Fruit fly (Drosophila melanogaster) whole organism, embryonic: ENCODE measurements around the gene cu.

Experiments used
- Abd-B ChIP-seq: fragments of 200-800 bp; sonication (Bioruptor generic); optimal IDR thresholded peaks from 2 replicates; lab custom pipeline; 2018; ENCODE audit warnings: missing biosample characterization, mild to moderate bottlenecking, missing genetic modification characterization, moderate library complexity
- BtbVII ChIP-seq: fragments of 200-800 bp; sonication (Bioruptor generic); optimal IDR thresholded peaks from 3 replicates; lab custom pipeline; 2017; ENCODE audit warnings: missing biosample characterization, mild to moderate bottlenecking, missing genetic modification characterization
- CG10267 ChIP-seq: fragments of 200-800 bp; sonication (Bioruptor generic); optimal IDR thresholded peaks from 2 replicates; lab custom pipeline; 2018; ENCODE audit warnings: missing biosample characterization, mild to moderate bottlenecking, missing genetic modification characterization, moderate library complexity
- CG10366 ChIP-seq: fragments of 200-800 bp; sonication (Bioruptor generic); IDR thresholded peaks from 2 replicates; pipeline ENCODE4 v1.3.6; 2022; ENCODE audit warnings: missing biosample characterization, missing genetic modification characterization
- CG10565 ChIP-seq: fragments of 200-800 bp; sonication (Bioruptor generic); optimal IDR thresholded peaks from 3 replicates; lab custom pipeline; 2016; ENCODE audit warnings: missing biosample characterization, mild to moderate bottlenecking, missing genetic modification characterization
- CG10979 ChIP-seq: fragments of 200-800 bp; sonication (Bioruptor generic); optimal IDR thresholded peaks from 2 replicates; lab custom pipeline; 2018; ENCODE audit warnings: missing biosample characterization, mild to moderate bottlenecking, missing genetic modification characterization, moderate library complexity
- CG11560 ChIP-seq: fragments of 200-800 bp; sonication (Bioruptor generic); IDR thresholded peaks from 3 replicates; pipeline ENCODE4 v1.3.6; 2022; ENCODE audit warnings: missing biosample characterization, missing genetic modification characterization
- CG11696 ChIP-seq: fragments of 200-800 bp; sonication (Bioruptor generic); IDR thresholded peaks from 2 replicates; pipeline ENCODE4 v1.3.6; 2022; ENCODE audit warnings: missing biosample characterization, missing genetic modification characterization
- CG12104 ChIP-seq: fragments of 200-800 bp; sonication (Bioruptor generic); optimal IDR thresholded peaks from 3 replicates; lab custom pipeline; 2016; ENCODE audit warnings: missing biosample characterization, missing genetic modification characterization
- CG13287 ChIP-seq: fragments of 200-800 bp; sonication (Bioruptor generic); IDR thresholded peaks from 2 replicates; pipeline ENCODE4 v1.3.6; 2022; ENCODE audit warnings: missing biosample characterization, missing genetic modification characterization; ENCODE audit not compliant: partially characterized antibody
- CG13894 ChIP-seq: fragments of 200-800 bp; sonication (Bioruptor generic); optimal IDR thresholded peaks from 3 replicates; lab custom pipeline; 2018; ENCODE audit warnings: missing biosample characterization, mild to moderate bottlenecking, missing genetic modification characterization, moderate library complexity
- CG14050 ChIP-seq: fragments of 200-800 bp; sonication (Bioruptor generic); IDR thresholded peaks from 3 replicates; pipeline ENCODE4 v1.3.6; 2022; ENCODE audit warnings: missing biosample characterization, missing genetic modification characterization
- CG1603 ChIP-seq: fragments of 200-800 bp; sonication (Bioruptor generic); optimal IDR thresholded peaks from 2 replicates; lab custom pipeline; 2019; ENCODE audit warnings: missing biosample characterization, mild to moderate bottlenecking, missing genetic modification characterization, moderate library complexity
- CG18599 ChIP-seq: fragments of 200-800 bp; sonication (Bioruptor generic); optimal IDR thresholded peaks from 3 replicates; lab custom pipeline; 2017; ENCODE audit warnings: missing biosample characterization, missing genetic modification characterization, mild to moderate bottlenecking, moderate library complexity, missing genetic modification reagents
- CG2120 ChIP-seq: fragments of 200-800 bp; sonication (Bioruptor generic); optimal IDR thresholded peaks from 3 replicates; lab custom pipeline; 2016; ENCODE audit warnings: missing biosample characterization, missing genetic modification characterization
- CG30431 ChIP-seq: fragments of 200-800 bp; sonication (Bioruptor generic); optimal IDR thresholded peaks from 2 replicates; lab custom pipeline; 2017; ENCODE audit warnings: missing biosample characterization, missing genetic modification characterization
- CG31388 ChIP-seq: fragments of 200-800 bp; sonication (Bioruptor generic); optimal IDR thresholded peaks from 2 replicates; lab custom pipeline; 2016; ENCODE audit warnings: missing biosample characterization, missing genetic modification characterization
- CG3407 ChIP-seq: fragments of 200-800 bp; sonication (Bioruptor generic); optimal IDR thresholded peaks from 2 replicates; lab custom pipeline; 2018; ENCODE audit warnings: missing biosample characterization, mild to moderate bottlenecking, missing genetic modification characterization
- CG4730 ChIP-seq: fragments of 200-800 bp; sonication (Bioruptor generic); IDR thresholded peaks from 2 replicates; pipeline ENCODE4 v1.3.6; 2022; ENCODE audit warnings: missing biosample characterization, missing genetic modification characterization
- CG6272 ChIP-seq: fragments of 200-800 bp; sonication (Bioruptor generic); IDR thresholded peaks from 2 replicates; pipeline ENCODE4 v1.3.6; 2022; ENCODE audit warnings: missing biosample characterization, missing genetic modification characterization
- CG7987 ChIP-seq: fragments of 200-800 bp; sonication (Bioruptor generic); optimal IDR thresholded peaks from 2 replicates; lab custom pipeline; 2018; ENCODE audit warnings: missing biosample characterization, mild to moderate bottlenecking, missing genetic modification characterization, moderate library complexity
- CG8281 ChIP-seq: fragments of 200-800 bp; sonication (Bioruptor generic); optimal IDR thresholded peaks from 2 replicates; lab custom pipeline; 2018; ENCODE audit warnings: missing biosample characterization, mild to moderate bottlenecking, missing genetic modification characterization, moderate library complexity
- CG9437 ChIP-seq: fragments of 200-800 bp; sonication (Bioruptor generic); optimal IDR thresholded peaks from 2 replicates; lab custom pipeline; 2018; ENCODE audit warnings: missing biosample characterization, mild to moderate bottlenecking, missing genetic modification characterization
- E2f1 ChIP-seq: fragments of 200-800 bp; sonication (Bioruptor generic); IDR thresholded peaks from 2 replicates; pipeline ENCODE4 v1.3.6; 2022; ENCODE audit warnings: missing biosample characterization, missing genetic modification characterization
- Fer1 ChIP-seq: fragments of 200-800 bp; sonication (Bioruptor generic); optimal IDR thresholded peaks from 2 replicates; lab custom pipeline; 2017; ENCODE audit warnings: missing biosample characterization, mild to moderate bottlenecking, missing genetic modification characterization
- Mes4 ChIP-seq: fragments of 200-800 bp; sonication (Bioruptor generic); optimal IDR thresholded peaks from 2 replicates; lab custom pipeline; 2016; ENCODE audit warnings: missing biosample characterization, missing genetic modification characterization
- NC2α ChIP-seq: fragments of 200-800 bp; sonication (Bioruptor generic); optimal IDR thresholded peaks from 2 replicates; lab custom pipeline; 2016; ENCODE audit warnings: missing biosample characterization, missing genetic modification characterization
- Ptx1 ChIP-seq: fragments of 200-800 bp; sonication (Bioruptor generic); IDR thresholded peaks from 2 replicates; pipeline ENCODE4 v1.3.6; 2022; ENCODE audit warnings: missing biosample characterization, missing genetic modification characterization
- Xrp1 ChIP-seq: fragments of 200-800 bp; sonication (Bioruptor generic); IDR thresholded peaks from 2 replicates; pipeline ENCODE4 v1.3.6; 2022; ENCODE audit warnings: missing biosample characterization, missing genetic modification characterization
- ap ChIP-seq: fragments of 200-800 bp; sonication (Bioruptor generic); IDR thresholded peaks from 2 replicates; pipeline ENCODE4 v1.3.6; 2022; ENCODE audit warnings: missing biosample characterization, missing genetic modification characterization
- az2 ChIP-seq: fragments of 200-800 bp; sonication (Bioruptor generic); optimal IDR thresholded peaks from 3 replicates; lab custom pipeline; 2016; ENCODE audit warnings: missing biosample characterization, missing genetic modification characterization
- chm ChIP-seq: fragments of 200-800 bp; sonication (Bioruptor generic); IDR thresholded peaks from 2 replicates; pipeline ENCODE4 v1.3.6; 2022; ENCODE audit warnings: missing biosample characterization, missing genetic modification characterization
- crc ChIP-seq: fragments of 200-800 bp; sonication (Bioruptor generic); optimal IDR thresholded peaks from 2 replicates; lab custom pipeline; 2016; ENCODE audit warnings: missing biosample characterization, missing genetic modification characterization
- dimm ChIP-seq: fragments of 200-800 bp; sonication (Bioruptor generic); IDR thresholded peaks from 2 replicates; pipeline ENCODE4 v1.3.6; 2022; ENCODE audit warnings: missing biosample characterization, missing genetic modification characterization
- ewg ChIP-seq: fragments of 200-800 bp; sonication (Bioruptor generic); optimal IDR thresholded peaks from 3 replicates; lab custom pipeline; 2017; ENCODE audit warnings: mild to moderate bottlenecking, missing biosample characterization, missing genetic modification reagents, missing genetic modification characterization
- fd3F ChIP-seq: fragments of 200-800 bp; sonication (Bioruptor generic); optimal IDR thresholded peaks from 2 replicates; lab custom pipeline; 2018; ENCODE audit warnings: missing biosample characterization, mild to moderate bottlenecking, missing genetic modification characterization, moderate library complexity
- gce ChIP-seq: fragments of 200-800 bp; sonication (Bioruptor generic); IDR thresholded peaks from 3 replicates; pipeline ENCODE4 v1.3.6; 2022; ENCODE audit warnings: missing biosample characterization, missing genetic modification characterization
- grn ChIP-seq: fragments of 200-800 bp; sonication (Bioruptor generic); optimal IDR thresholded peaks from 3 replicates; lab custom pipeline; 2017; ENCODE audit warnings: missing biosample characterization, missing genetic modification characterization
- jumu ChIP-seq: fragments of 200-800 bp; sonication (Bioruptor generic); optimal IDR thresholded peaks from 3 replicates; lab custom pipeline; 2016; ENCODE audit warnings: missing biosample characterization, missing genetic modification characterization
- lmd ChIP-seq: fragments of 200-800 bp; sonication (Bioruptor generic); IDR thresholded peaks from 2 replicates; pipeline ENCODE4 v1.3.6; 2022; ENCODE audit warnings: missing biosample characterization, missing genetic modification characterization
- mam ChIP-seq: fragments of 200-800 bp; sonication (Bioruptor generic); optimal IDR thresholded peaks from 3 replicates; lab custom pipeline; 2016; ENCODE audit warnings: missing biosample characterization, missing genetic modification characterization
- mirr ChIP-seq: fragments of 200-800 bp; sonication (Bioruptor generic); optimal IDR thresholded peaks from 3 replicates; lab custom pipeline; 2018; ENCODE audit warnings: missing biosample characterization, mild to moderate bottlenecking, missing genetic modification characterization
- mld ChIP-seq: fragments of 200-800 bp; sonication (Bioruptor generic); IDR thresholded peaks from 3 replicates; pipeline ENCODE4 v1.3.6; 2022; ENCODE audit warnings: missing biosample characterization, missing genetic modification characterization; ENCODE audit not compliant: partially characterized antibody
- oc ChIP-seq: fragments of 200-800 bp; sonication (Bioruptor generic); optimal IDR thresholded peaks from 2 replicates; lab custom pipeline; 2018; ENCODE audit warnings: missing biosample characterization, mild to moderate bottlenecking, missing genetic modification characterization, moderate library complexity
- psq ChIP-seq: fragments of 200-800 bp; sonication (Bioruptor generic); optimal IDR thresholded peaks from 2 replicates; lab custom pipeline; 2017; ENCODE audit warnings: missing biosample characterization, missing genetic modification characterization
- sd ChIP-seq: fragments of 200-800 bp; sonication (Bioruptor generic); optimal IDR thresholded peaks from 3 replicates; lab custom pipeline; 2018; ENCODE audit warnings: missing biosample characterization, mild to moderate bottlenecking, missing genetic modification characterization, moderate library complexity
- slou ChIP-seq: fragments of 200-800 bp; sonication (Bioruptor generic); optimal IDR thresholded peaks from 3 replicates; lab custom pipeline; 2016; ENCODE audit warnings: missing biosample characterization, missing genetic modification characterization
- slp2 ChIP-seq: fragments of 200-800 bp; sonication (Bioruptor generic); optimal IDR thresholded peaks from 2 replicates; lab custom pipeline; 2016; ENCODE audit warnings: missing biosample characterization, missing genetic modification characterization
- stc ChIP-seq: fragments of 200-800 bp; sonication (Bioruptor generic); IDR thresholded peaks from 2 replicates; pipeline ENCODE4 v1.3.6; 2022; ENCODE audit warnings: missing biosample characterization, missing genetic modification characterization
- unc-4 ChIP-seq: fragments of 200-800 bp; sonication (Bioruptor generic); IDR thresholded peaks from 2 replicates; pipeline ENCODE4 v1.3.6; 2022; ENCODE audit warnings: missing biosample characterization, missing genetic modification characterization; ENCODE audit not compliant: partially characterized antibody
- unpg ChIP-seq: fragments of 200-800 bp; sonication (Bioruptor generic); optimal IDR thresholded peaks from 3 replicates; lab custom pipeline; 2018; ENCODE audit warnings: missing biosample characterization, mild to moderate bottlenecking, missing genetic modification characterization, moderate library complexity
- yki ChIP-seq: fragments of >200 bp; optimal IDR thresholded peaks from 3 replicates; lab custom pipeline; 2018

Gene cu

DNA sequence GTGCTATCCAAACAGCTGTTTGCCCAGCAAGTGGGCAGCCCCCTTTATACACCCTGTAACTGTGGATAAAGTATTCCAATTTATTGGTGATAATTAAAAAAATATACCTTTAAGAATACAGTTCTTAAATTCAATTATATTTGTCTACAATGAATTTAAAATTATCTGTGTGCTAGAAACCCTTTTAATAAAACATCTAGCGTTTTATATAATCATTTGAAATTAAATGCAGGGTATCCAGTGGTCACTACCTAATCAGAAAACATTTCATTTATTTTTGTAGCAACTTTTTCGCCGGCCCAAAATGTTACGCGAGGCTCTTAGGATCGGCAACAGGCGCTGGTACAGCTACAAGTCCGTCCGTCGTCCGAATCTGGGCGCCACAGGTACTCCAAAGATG lies 29.1 kb downstream of the cu start, which contains the start of gene CG17726 (continued):
- TF ChIP-seq grn (GFP tag; lab: Kevin White, UChicago), result peak; percentile 70
- peak; percentile 81 for TF ChIP-seq mirr (GFP tag; lab: Kevin White, UChicago)
- peak; percentile 98 for TF ChIP-seq E2f1 (GFP tag; lab: Robert Waterston, UW)
- TF ChIP-seq Fer1, result peak; percentile 94
- peak; percentile 79 for TF ChIP-seq jumu (GFP tag; lab: Kevin White, UChicago)
- TF ChIP-seq CG31388 (GFP tag; lab: Kevin White, UChicago), result peak; percentile 97
- TF ChIP-seq Mes4, result peak; percentile 89
- TF ChIP-seq CG12104 (GFP tag; lab: Kevin White, UChicago), result peak; percentile 89
- TF ChIP-seq az2 (GFP tag; lab: Kevin White, UChicago), result peak; percentile 98
- peak; percentile 88 for TF ChIP-seq psq (GFP tag; lab: Kevin White, UChicago)
- TF ChIP-seq CG10267 (tag; lab: Kevin White, UChicago), result peak; percentile 94
- TF ChIP-seq CG14050 (GFP tag; lab: Robert Waterston, UW), result peak; percentile 98
- no peak for TF ChIP-seq yki (lab: Kevin White, UChicago)
- peak; percentile 94 for TF ChIP-seq CG3407 (GFP tag; lab: Kevin White, UChicago)
- TF ChIP-seq lmd, result peak; percentile 98
- TF ChIP-seq CG13894, result peak; percentile 94
- TF ChIP-seq Ptx1 (GFP tag; lab: Robert Waterston, UW), result peak; percentile 98
- peak; percentile 93 for TF ChIP-seq CG6272 (GFP tag; lab: Robert Waterston, UW)
- TF ChIP-seq CG4730 (GFP tag; lab: Robert Waterston, UW), result peak; percentile 98
- peak; percentile 97 for TF ChIP-seq CG2120 (GFP tag; lab: Kevin White, UChicago)
- TF ChIP-seq dimm (GFP tag; lab: Robert Waterston, UW), result peak; percentile 95
- TF ChIP-seq Xrp1 (GFP tag; lab: Robert Waterston, UW), result peak; percentile 99
- peak; percentile 99 for TF ChIP-seq stc (GFP tag; lab: Robert Waterston, UW)
- TF ChIP-seq sd (tag; lab: Kevin White, UChicago), result peak; percentile 92
- TF ChIP-seq CG10366 (GFP tag; lab: Robert Waterston, UW), result peak; percentile 98
- peak; percentile 97 for TF ChIP-seq fd3F (GFP tag; lab: Kevin White, UChicago)
- TF ChIP-seq CG13287 (GFP tag; lab: Robert Waterston, UW), result peak; percentile 56; the same call in 1 of the 2 replicates
- TF ChIP-seq Abd-B (GFP tag; lab: Kevin White, UChicago), result peak; percentile 94
- peak; percentile 99 for TF ChIP-seq unpg (GFP tag; lab: Kevin White, UChicago)
- peak; percentile 98 for TF ChIP-seq gce (GFP tag; lab: Robert Waterston, UW)
- peak; percentile 99 for TF ChIP-seq chm (GFP tag; lab: Robert Waterston, UW)
- peak; percentile 65 for TF ChIP-seq CG7987 (GFP tag; lab: Kevin White, UChicago)
- peak; percentile 93 for TF ChIP-seq CG9437
- TF ChIP-seq oc (tag; lab: Kevin White, UChicago), result peak; percentile 98
- peak; percentile 99 for TF ChIP-seq ap (GFP tag; lab: Robert Waterston, UW)
- peak; percentile 62 for TF ChIP-seq CG10565 (GFP tag; lab: Kevin White, UChicago)
- TF ChIP-seq NC2α, result peak; percentile 77
- TF ChIP-seq CG10979 (tag; lab: Kevin White, UChicago), result peak; percentile 97
- TF ChIP-seq unc-4 (GFP tag; lab: Robert Waterston, UW), result no peak
- peak; percentile 88 for TF ChIP-seq CG11560 (tag; lab: Robert Waterston, UW)
- TF ChIP-seq mam (GFP tag; lab: Kevin White, UChicago), result peak; percentile 90
- TF ChIP-seq CG30431, result peak; percentile 91
- TF ChIP-seq CG18599 (GFP tag; lab: Kevin White, UChicago), result no peak
- peak; percentile 77 for TF ChIP-seq crc (GFP tag; lab: Kevin White, UChicago)
- TF ChIP-seq CG11696 (GFP tag; lab: Robert Waterston, UW), result peak; percentile 94
- TF ChIP-seq slou, result peak; percentile 86
- peak; percentile 94 for TF ChIP-seq BtbVII (GFP tag; lab: Kevin White, UChicago)
- TF ChIP-seq ewg (GFP tag; lab: Kevin White, UChicago), result peak; percentile 93
- peak; percentile 91 for TF ChIP-seq CG1603 (tag; lab: Kevin White, UChicago)
- TF ChIP-seq CG8281 (tag; lab: Kevin White, UChicago), result peak; percentile 88
- no peak for TF ChIP-seq mld (GFP tag; lab: Robert Waterston, UW)
- peak; percentile 84 for TF ChIP-seq slp2 (GFP tag; lab: Kevin White, UChicago)
